Fruit fly (Drosophila melanogaster): ENCODE measurements around the gene sofe.

The sofe gene

DNA sequence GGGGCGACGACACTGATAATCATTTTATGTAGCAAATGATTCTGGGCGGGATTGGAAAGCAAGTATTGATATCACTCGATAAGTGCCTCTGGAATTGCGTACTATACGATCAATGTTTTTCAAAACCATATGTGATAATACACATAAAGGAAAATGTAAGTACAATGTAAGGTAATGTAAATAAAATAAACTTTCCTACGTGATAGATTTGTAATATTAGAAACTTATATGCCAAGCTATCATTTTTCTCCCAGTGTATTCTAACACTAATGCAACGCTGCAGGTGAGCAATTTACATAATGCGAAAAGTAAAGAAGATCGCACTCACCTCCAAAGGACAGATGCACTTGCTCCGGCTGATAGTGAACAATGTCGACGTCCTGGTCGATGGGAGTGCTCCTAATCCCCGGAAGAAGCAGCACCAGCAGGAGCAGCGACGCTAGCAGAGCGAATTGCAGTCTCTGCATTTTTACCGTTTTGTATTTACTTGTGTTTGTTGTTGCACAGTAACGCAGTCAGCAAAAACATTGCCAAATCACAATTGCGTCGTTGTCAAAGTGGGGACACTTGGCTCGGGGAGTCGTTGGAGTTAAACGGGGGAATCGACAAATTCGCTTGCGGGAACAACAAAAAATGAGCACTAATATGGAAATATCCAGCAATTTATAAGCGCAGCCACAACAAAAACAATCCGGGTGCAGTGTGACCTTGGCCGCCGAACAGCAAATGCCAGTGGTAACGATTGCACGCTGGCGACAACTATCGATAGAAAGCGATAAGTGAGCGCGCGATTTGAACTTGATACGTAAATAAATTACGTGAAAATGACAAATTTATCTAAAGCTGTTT is 20.1 kb upstream of the sofe start, which contains the start of gene CG1637 (continued):
- TF ChIP-seq inv (GFP tag; IDR thresholded peaks at IDR 0.05; ENCODE audit: partially characterized antibody) (peak; percentile 45), HmgZ (tag; optimal IDR thresholded peaks at IDR 0.05) (no peak), gcm (GFP tag; optimal IDR thresholded peaks at IDR 0.05) (no peak), CG4820 (GFP tag; optimal IDR thresholded peaks at IDR 0.05) (no peak), dmrt11E (tag; optimal IDR thresholded peaks at IDR 0.05) (no peak), CG11398 (GFP tag; optimal IDR thresholded peaks at IDR 0.05) (no peak), Sin3A (optimal IDR thresholded peaks at IDR 0.05) (no peak), fd96Cb (tag; optimal IDR thresholded peaks at IDR 0.05) (no peak), CG8359 (GFP tag; optimal IDR thresholded peaks at IDR 0.05; ENCODE audit: borderline replicate concordance) (no peak), sna (GFP tag; IDR thresholded peaks at IDR 0.05; ENCODE audit: partially characterized antibody) (peak; percentile 52; the same call in 1 of the 2 replicates), dm (GFP tag; optimal IDR thresholded peaks at IDR 0.05) (no peak), E2f2 (GFP tag; IDR thresholded peaks at IDR 0.05) (peak; percentile 93), CTCF (GFP tag; optimal IDR thresholded peaks at IDR 0.05) (no peak), CG6175 (GFP tag; IDR thresholded peaks at IDR 0.05) (no peak), CG18599 (GFP tag; optimal IDR thresholded peaks at IDR 0.05) (no peak), esg (GFP tag; conservative IDR thresholded peaks at IDR 0.05) (no peak), CG3726 (GFP tag; IDR thresholded peaks at IDR 0.05) (no peak), CG2116 (GFP tag; optimal IDR thresholded peaks at IDR 0.05) (peak; percentile 64), pum (GFP tag; optimal IDR thresholded peaks at IDR 0.05) (no peak), CG4617 (GFP tag; optimal IDR thresholded peaks at IDR 0.05; ENCODE audit: borderline replicate concordance) (peak; percentile 73), cad (GFP tag; optimal IDR thresholded peaks at IDR 0.05) (no peak), z (GFP tag; IDR thresholded peaks at IDR 0.05) (no peak), Trl (optimal IDR thresholded peaks at IDR 0.05) (no peak), Trl (GFP tag; optimal IDR thresholded peaks at IDR 0.05) (no peak), nerfin-1 (tag; optimal IDR thresholded peaks at IDR 0.05) (no peak), ash1 (GFP tag; optimal IDR thresholded peaks at IDR 0.05) (no peak), sens (GFP tag) (peak; percentile 79), Doc2 (GFP tag; IDR thresholded peaks at IDR 0.05) (no peak), CG32767 (GFP tag; IDR thresholded peaks at IDR 0.05) (no peak), BEAF-32 (GFP tag; optimal IDR thresholded peaks at IDR 0.05) (peak; percentile 75), CG10565 (GFP tag; optimal IDR thresholded peaks at IDR 0.05) (no peak), gsb-n (tag; optimal IDR thresholded peaks at IDR 0.05) (no peak), abd-A (tag; optimal IDR thresholded peaks at IDR 0.05) (no peak), nau (GFP tag; optimal IDR thresholded peaks at IDR 0.05) (no peak), CG7372 (GFP tag; IDR thresholded peaks at IDR 0.05) (no peak), Dfd (GFP tag; optimal IDR thresholded peaks at IDR 0.05) (no peak), so (GFP tag; IDR thresholded peaks at IDR 0.05) (no peak), Myb (GFP tag; optimal IDR thresholded peaks at IDR 0.05) (no peak), stc (GFP tag; IDR thresholded peaks at IDR 0.05) (no peak), CG6654 (GFP tag; optimal IDR thresholded peaks at IDR 0.05) (no peak), CG8089 (GFP tag; optimal IDR thresholded peaks at IDR 0.05) (no peak), CG4730 (GFP tag; IDR thresholded peaks at IDR 0.05) (no peak), chif (GFP tag; optimal IDR thresholded peaks at IDR 0.05) (no peak), CG2889 (GFP tag; IDR thresholded peaks at IDR 0.05) (no peak), sisA (GFP tag; IDR thresholded peaks at IDR 0.05) (no peak), CG43689 (GFP tag; IDR thresholded peaks at IDR 0.05) (no peak), nmo (GFP tag; optimal IDR thresholded peaks at IDR 0.05) (no peak), CG11456 (GFP tag; IDR thresholded peaks at IDR 0.05) (no peak), gt (GFP tag; IDR thresholded peaks at IDR 0.05) (no peak), eyg (GFP tag; optimal IDR thresholded peaks at IDR 0.05) (no peak), CG11093 (GFP tag; IDR thresholded peaks at IDR 0.05) (no peak), CG32772 (GFP tag; IDR thresholded peaks at IDR 0.05) (no peak)
